Worm (Caenorhabditis elegans): ENCODE results near the gene C04C11.1.

DNA sequence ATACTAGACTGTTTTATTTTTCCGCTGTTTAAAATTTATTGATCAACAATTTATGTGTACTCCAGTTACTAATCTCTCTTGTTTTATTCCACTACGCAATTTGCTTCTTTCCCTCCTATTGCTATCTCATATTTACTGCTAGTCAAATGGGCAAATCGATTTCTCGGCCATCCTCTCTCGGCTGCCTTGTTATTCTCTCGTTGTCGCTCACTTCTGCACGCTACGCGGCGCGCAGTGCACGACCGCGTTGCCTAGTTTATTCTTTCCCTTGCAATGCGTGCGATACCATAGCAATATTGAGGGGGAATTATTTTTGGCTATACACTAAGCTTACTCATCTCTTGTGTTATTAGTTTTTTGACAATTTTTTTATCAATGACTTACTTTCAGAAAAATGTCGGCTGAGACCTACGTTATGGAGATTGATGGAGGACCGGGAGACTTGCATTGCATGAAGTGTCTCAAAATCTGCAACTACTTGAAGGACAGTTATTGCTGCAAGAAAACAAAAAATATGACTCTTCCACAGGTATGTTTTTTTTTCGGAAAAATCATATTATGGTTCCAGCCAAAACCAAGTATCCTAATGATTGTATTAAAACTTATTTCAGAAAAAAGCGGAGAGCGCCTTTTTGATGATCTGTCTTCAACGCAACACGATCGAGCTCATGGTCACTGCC, 42.8 kb upstream of the C04C11.1 start, which contains the start of gene F48F7.6:
- TF ChIP-seq F13C5.2 (tag; optimal IDR thresholded peaks at IDR 0.05) (peak; percentile 50), hnd-1 (tag; optimal IDR thresholded peaks at IDR 0.05) (no peak), flt-1 (GFP tag; IDR thresholded peaks at IDR 0.05) (peak; percentile 40; the same call in 1 of the 2 replicates), scrt-1 (GFP tag; IDR thresholded peaks at IDR 0.05) (no peak), tra-4 (tag; optimal IDR thresholded peaks at IDR 0.05) (no peak), hmg-4 (GFP tag; optimal IDR thresholded peaks at IDR 0.05) (peak; percentile 72), ceh-13 (GFP tag; optimal IDR thresholded peaks at IDR 0.05) (no peak), ama-1 (optimal IDR thresholded peaks at IDR 0.05) (no peak), tbx-37 (GFP tag; conservative IDR thresholded peaks at IDR 0.05) (no peak), ceh-36 (tag; optimal IDR thresholded peaks at IDR 0.05) (no peak), tbx-11 (GFP tag; IDR thresholded peaks at IDR 0.05) (no peak), B0310.2 (tag; optimal IDR thresholded peaks at IDR 0.05) (no peak), hmbx-1 (tag; optimal IDR thresholded peaks at IDR 0.05) (no peak)
